Fruit fly (Drosophila melanogaster) whole organism, wandering third instar larva: ENCODE data around the gene CG7514.
A peak's percentile ranks its signal among the peaks of the same experiment; 100 is the strongest.

Source experiments
- Abd-B ChIP-seq: fragments of >200 bp; optimal IDR thresholded peaks from 2 replicates; lab custom pipeline; 2017; ENCODE audit warnings: missing biosample characterization, missing genetic modification characterization
- CG32264 ChIP-seq: fragments of 200-800 bp; sonication (Bioruptor generic); optimal IDR thresholded peaks from 2 replicates; lab custom pipeline; 2016; ENCODE audit warnings: missing biosample characterization, missing genetic modification characterization
- CG9705 ChIP-seq: fragments of 200-800 bp; sonication (Bioruptor generic); optimal IDR thresholded peaks from 2 replicates; lab custom pipeline; 2018; ENCODE audit warnings: missing biosample characterization, mild to moderate bottlenecking, missing genetic modification characterization
- CrebA ChIP-seq: fragments of 200-800 bp; sonication (Bioruptor generic); optimal IDR thresholded peaks from 2 replicates; lab custom pipeline; 2016; ENCODE audit warnings: missing biosample characterization, mild to moderate bottlenecking, missing genetic modification characterization, borderline replicate concordance
- Dfd ChIP-seq: fragments of >200 bp; optimal IDR thresholded peaks from 2 replicates; lab custom pipeline; 2017; ENCODE audit warnings: missing biosample characterization, missing genetic modification characterization
- Dif ChIP-seq: fragments of 200-275, 200-300 bp; sonication (Bioruptor generic); optimal IDR thresholded peaks from 2 replicates; lab custom pipeline; 2018; ENCODE audit warnings: missing biosample characterization, missing genetic modification characterization; ENCODE audit not compliant: partially characterized antibody
- GATAd ChIP-seq: sonication (Bioruptor generic); optimal IDR thresholded peaks from 2 replicates; lab custom pipeline; 2016; ENCODE audit warnings: missing biosample characterization, missing genetic modification characterization
- HLH106 ChIP-seq: fragments of 200-800 bp; optimal IDR thresholded peaks from 3 replicates; lab custom pipeline; 2019; ENCODE audit warnings: missing biosample characterization, mild to moderate bottlenecking, missing genetic modification characterization, moderate library complexity
- Hr78 ChIP-seq: fragments of >200 bp; optimal IDR thresholded peaks from 2 replicates; lab custom pipeline; 2017; ENCODE audit warnings: missing biosample characterization, missing genetic modification characterization
- Hr83 ChIP-seq: fragments of 200-300 bp; sonication (Bioruptor generic); optimal IDR thresholded peaks from 2 replicates; lab custom pipeline; 2016; ENCODE audit warnings: missing biosample characterization, mild to moderate bottlenecking, missing genetic modification characterization, moderate library complexity; ENCODE audit not compliant: poor library complexity, severe bottlenecking
- Jra ChIP-seq: sonication (Bioruptor generic); optimal IDR thresholded peaks from 2 replicates; lab custom pipeline; 2016; ENCODE audit warnings: missing biosample characterization, missing genetic modification characterization
- Mio ChIP-seq: sonication (Bioruptor generic); optimal IDR thresholded peaks from 2 replicates; lab custom pipeline; 2016; ENCODE audit warnings: missing biosample characterization, missing genetic modification characterization
- Myc ChIP-seq: fragments of >200 bp; optimal IDR thresholded peaks from 2 replicates; lab custom pipeline; 2017
- N ChIP-seq: fragments of >200 bp; optimal IDR thresholded peaks from 2 replicates; lab custom pipeline; 2018; ENCODE audit warnings: missing biosample characterization, missing external identifiers, missing genetic modification characterization
- OdsH ChIP-seq: fragments of 200-800 bp; sonication (Bioruptor generic); optimal IDR thresholded peaks from 2 replicates; lab custom pipeline; 2016; ENCODE audit warnings: missing biosample characterization, mild to moderate bottlenecking, missing genetic modification characterization
- Rel ChIP-seq, 2 experiments: fragments of 200-800 bp; sonication (Bioruptor generic) in 1 of 2; optimal IDR thresholded peaks; 2 replicates in 1 of 2; 3 replicates in 1 of 2; lab custom pipeline; 2016 to 2019; ENCODE audit warnings: mild to moderate bottlenecking in 2 of 2, missing biosample characterization in 2 of 2, missing genetic modification characterization in 2 of 2, moderate library complexity in 1 of 2
- Vsx2 ChIP-seq: fragments of 200-300, 225-300 bp; sonication (Bioruptor generic); optimal IDR thresholded peaks from 2 replicates; lab custom pipeline; 2018; ENCODE audit warnings: missing biosample characterization, missing genetic modification characterization; ENCODE audit not compliant: partially characterized antibody
- dl ChIP-seq, 2 experiments: fragments of 175-275, 200-275 bp in 1 of 2; fragments of 200-275 bp in 1 of 2; sonication (Bioruptor generic); optimal IDR thresholded peaks; lab custom pipeline; 2018; ENCODE audit warnings: mild to moderate bottlenecking in 2 of 2, missing biosample characterization in 2 of 2, missing genetic modification characterization in 2 of 2, moderate library complexity in 2 of 2; ENCODE audit not compliant: partially characterized antibody in 2 of 2, insufficient read depth in 1 of 2
- dsf ChIP-seq: sonication (Bioruptor generic); optimal IDR thresholded peaks from 2 replicates; lab custom pipeline; 2016; ENCODE audit warnings: missing biosample characterization, missing genetic modification characterization, borderline replicate concordance
- foxo ChIP-seq, 2 experiments: fragments of 200-800 bp; sonication (Bioruptor generic); optimal IDR thresholded peaks; 2 replicates in 1 of 2; 3 replicates in 1 of 2; lab custom pipeline; 2016 to 2017; ENCODE audit warnings: missing biosample characterization in 2 of 2, missing genetic modification characterization in 2 of 2
- fru ChIP-seq: fragments of 200-800 bp; sonication (Bioruptor generic); optimal IDR thresholded peaks from 3 replicates; lab custom pipeline; 2016; ENCODE audit warnings: missing biosample characterization, mild to moderate bottlenecking, missing genetic modification characterization
- h ChIP-seq: fragments of 200-800 bp; sonication (Bioruptor generic); optimal IDR thresholded peaks from 3 replicates; lab custom pipeline; 2016; ENCODE audit warnings: missing biosample characterization, mild to moderate bottlenecking, missing genetic modification characterization
- jim ChIP-seq: fragments of 175-275, 200-325 bp; sonication (Bioruptor generic); optimal IDR thresholded peaks from 2 replicates; lab custom pipeline; 2016; ENCODE audit warnings: missing biosample characterization, mild to moderate bottlenecking, missing genetic modification characterization
- lola ChIP-seq: fragments of >200 bp; optimal IDR thresholded peaks from 2 replicates; lab custom pipeline; 2017; ENCODE audit warnings: missing biosample characterization, missing genetic modification characterization
- pan ChIP-seq: fragments of >200 bp; optimal IDR thresholded peaks from 2 replicates; lab custom pipeline; 2017
- psq ChIP-seq: fragments of 200-800 bp; sonication (Bioruptor generic); optimal IDR thresholded peaks from 3 replicates; lab custom pipeline; 2017; ENCODE audit warnings: missing biosample characterization, mild to moderate bottlenecking, missing genetic modification characterization, moderate library complexity
- rgr ChIP-seq: fragments of 200-800 bp; sonication (Bioruptor generic); optimal IDR thresholded peaks from 3 replicates; lab custom pipeline; 2016; ENCODE audit warnings: missing biosample characterization, mild to moderate bottlenecking, missing genetic modification characterization
- sage ChIP-seq: fragments of 200-800 bp; sonication (Bioruptor generic); optimal IDR thresholded peaks from 2 replicates; lab custom pipeline; 2016; ENCODE audit warnings: missing biosample characterization, mild to moderate bottlenecking, missing genetic modification characterization
- tai ChIP-seq: sonication (Bioruptor generic); optimal IDR thresholded peaks from 2 replicates; lab custom pipeline; 2016; ENCODE audit warnings: missing biosample characterization, missing genetic modification characterization
- usp ChIP-seq: fragments of >200 bp; optimal IDR thresholded peaks from 2 replicates; lab custom pipeline; 2017; ENCODE audit warnings: missing biosample characterization, missing genetic modification characterization
- woc ChIP-seq: sonication (Bioruptor generic); optimal IDR thresholded peaks from 2 replicates; lab custom pipeline; 2016; ENCODE audit warnings: missing biosample characterization, mild to moderate bottlenecking, missing genetic modification characterization

The CG7514 gene

dm6 chr3L:4687133-4687532 lies 1.4 kb downstream of the CG7514 start, which contains the start of gene axo:
Gene axo (minus strand): TSS chr3L:4687317.
- no peak for TF ChIP-seq Rel (GFP tag; optimal IDR thresholded peaks at IDR 0.05; lab: Kevin White, UChicago)
- TF ChIP-seq Rel (tag; optimal IDR thresholded peaks at IDR 0.05; lab: Kevin White, UChicago): peak; percentile 11
- TF ChIP-seq jim: no peak
- TF ChIP-seq foxo (GFP tag; optimal IDR thresholded peaks at IDR 0.05; lab: Kevin White, UChicago): no peak
- TF ChIP-seq CrebA (GFP tag; lab: Kevin White, UChicago): no peak

- TF ChIP-seq CG32264 (GFP tag; lab: Kevin White, UChicago) (no peak), CG9705 (GFP tag; lab: Kevin White, UChicago) (no peak), Vsx2 (GFP tag; lab: Kevin White, UChicago) (no peak), sage (GFP tag; lab: Kevin White, UChicago) (no peak), N (GFP tag; lab: Kevin White, UChicago) (no peak), jim (no peak), Dfd (GFP tag; lab: Kevin White, UChicago) (no peak), lola (GFP tag; lab: Kevin White, UChicago) (no peak), CrebA (GFP tag; lab: Kevin White, UChicago) (no peak), Mio (GFP tag; lab: Kevin White, UChicago) (no peak), rgr (no peak), foxo (GFP tag; optimal IDR thresholded peaks at IDR 0.05; lab: Kevin White, UChicago) (no peak), fru (GFP tag; lab: Kevin White, UChicago) (no peak), Hr83 (no peak), Jra (GFP tag; lab: Kevin White, UChicago) (no peak)
Observed at dm6 chr3L:4686609-4687008, 2.0 kb downstream of the CG7514 start.

dm6 chr3L:4686050-4686449 lies 2.5 kb downstream of the CG7514 start:
- TF ChIP-seq Hr78 (GFP tag; lab: Kevin White, UChicago): no peak
- no peak for TF ChIP-seq CrebA (GFP tag; lab: Kevin White, UChicago)
- no peak for TF ChIP-seq Myc (lab: Kevin White, UChicago)
- TF ChIP-seq jim: no peak
- no peak for TF ChIP-seq woc (GFP tag; lab: Kevin White, UChicago)
- no peak for TF ChIP-seq Vsx2 (GFP tag; lab: Kevin White, UChicago)
- no peak for TF ChIP-seq Rel (GFP tag; optimal IDR thresholded peaks at IDR 0.05; lab: Kevin White, UChicago)
- TF ChIP-seq Rel (tag; optimal IDR thresholded peaks at IDR 0.05; lab: Kevin White, UChicago): no peak
- TF ChIP-seq dsf (GFP tag; lab: Kevin White, UChicago): no peak
- no peak for TF ChIP-seq CG9705 (GFP tag; lab: Kevin White, UChicago)
- TF ChIP-seq h: no peak
- no peak for TF ChIP-seq sage (GFP tag; lab: Kevin White, UChicago)
- no peak for TF ChIP-seq Jra (GFP tag; lab: Kevin White, UChicago)
- TF ChIP-seq psq (GFP tag; lab: Kevin White, UChicago): no peak
- no peak for TF ChIP-seq usp (GFP tag; lab: Kevin White, UChicago)
- no peak for TF ChIP-seq Hr83
- TF ChIP-seq foxo (GFP tag; optimal IDR thresholded peaks at IDR 0.05; lab: Kevin White, UChicago): no peak
- TF ChIP-seq fru (GFP tag; lab: Kevin White, UChicago): no peak
- no peak for TF ChIP-seq tai (GFP tag; lab: Kevin White, UChicago)

dm6 chr3L:4684622-4685276 lies 3.8 kb downstream of the CG7514 start:
- TF ChIP-seq foxo (GFP tag; optimal IDR thresholded peaks at IDR 0.05; lab: Kevin White, UChicago) (no peak), Dif (GFP tag; lab: Kevin White, UChicago) (no peak), usp (GFP tag; lab: Kevin White, UChicago) (no peak), CG9705 (GFP tag; lab: Kevin White, UChicago) (no peak), Abd-B (GFP tag; lab: Kevin White, UChicago) (no peak), Hr78 (GFP tag; lab: Kevin White, UChicago) (no peak), dl (GFP tag; optimal IDR thresholded peaks at IDR 0.05; lab: Kevin White, UChicago; ENCODE audit: insufficient read depth in 1 of 2, partially characterized antibody in 2 of 2) (no peak), CG32264 (GFP tag; lab: Kevin White, UChicago) (no peak), HLH106 (tag; lab: Kevin White, UChicago) (no peak), Rel (GFP tag; optimal IDR thresholded peaks at IDR 0.05; lab: Kevin White, UChicago) (no peak), Rel (tag; optimal IDR thresholded peaks at IDR 0.05; lab: Kevin White, UChicago) (no peak), pan (lab: Kevin White, UChicago) (no peak), Myc (lab: Kevin White, UChicago) (no peak), N (GFP tag; lab: Kevin White, UChicago) (no peak), woc (GFP tag; lab: Kevin White, UChicago) (no peak), OdsH (GFP tag; lab: Kevin White, UChicago) (no peak), GATAd (GFP tag; lab: Kevin White, UChicago) (no peak), sage (GFP tag; lab: Kevin White, UChicago) (no peak), Vsx2 (GFP tag; lab: Kevin White, UChicago) (no peak), Mio (GFP tag; lab: Kevin White, UChicago) (no peak), lola (GFP tag; lab: Kevin White, UChicago) (no peak)
